Worm (Caenorhabditis elegans): ENCODE measurements around the gene akt-1.

DNA sequence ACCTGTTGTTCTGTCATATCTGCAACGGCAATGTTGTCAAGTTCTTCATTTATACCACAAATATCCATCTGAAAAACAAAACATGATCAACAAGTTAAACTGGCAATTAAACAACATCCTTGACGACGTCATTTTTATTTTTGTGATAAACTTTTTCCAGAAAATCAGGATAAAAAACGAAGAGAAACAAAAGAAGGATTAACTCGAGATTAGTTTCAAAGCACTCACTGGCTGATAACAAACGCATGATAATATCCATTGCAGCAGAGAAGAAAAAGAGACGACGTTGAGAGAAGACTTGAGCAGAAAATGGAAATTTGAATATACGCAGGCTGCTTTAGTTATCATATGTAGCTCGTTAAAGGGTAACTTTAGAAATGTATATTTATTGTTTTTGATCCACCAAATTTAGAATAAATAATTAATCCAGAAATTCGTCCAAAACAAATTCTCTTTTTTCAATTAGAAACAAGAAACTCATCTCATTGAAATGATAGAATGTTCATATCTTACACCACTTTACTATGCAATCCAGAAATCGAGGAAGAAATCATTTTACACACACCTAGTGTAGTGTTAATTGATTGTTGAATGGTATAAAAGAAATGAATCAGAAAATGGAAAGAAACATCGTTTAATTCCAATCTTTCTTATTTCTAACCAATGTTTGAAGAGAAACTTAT, 7.4 kb upstream of the akt-1 start, which contains the start of the genes C12D8.21 and col-148:
- TF ChIP-seq ama-1 (optimal IDR thresholded peaks at IDR 0.05): no peak
- TF ChIP-seq ama-1 (GFP tag; optimal IDR thresholded peaks at IDR 0.05): no peak
- TF ChIP-seq lin-54 (GFP tag; optimal IDR thresholded peaks at IDR 0.05): no peak
- no peak for TF ChIP-seq ztf-6 (GFP tag; IDR thresholded peaks at IDR 0.05)

Data from whole organism, young adult.